Worm (Caenorhabditis elegans) whole organism, young adult: ENCODE measurements around the gene F56C9.6.

ENCODE experiments used
- B0261.1 ChIP-seq: sonication (generic microtip); optimal IDR thresholded peaks from 2 replicates; lab custom pipeline; 2016; ENCODE audit warnings: mild to moderate bottlenecking, missing genetic modification characterization, moderate library complexity, missing compliant biosample characterization
- B0336.3 ChIP-seq: fragments of 200-800 bp; sonication (Bioruptor generic); IDR thresholded peaks from 2 replicates; pipeline ENCODE4 v1.3.6; 2022; ENCODE audit warnings: missing genetic modification characterization, missing compliant biosample characterization
- F55B11.4 ChIP-seq: sonication (generic microtip); optimal IDR thresholded peaks from 2 replicates; lab custom pipeline; 2016; ENCODE audit warnings: missing compliant biosample characterization, missing genetic modification characterization, borderline replicate concordance; ENCODE audit not compliant: insufficient read depth
- F57A8.1 ChIP-seq: fragments of 200-800 bp; sonication (Bioruptor generic); optimal IDR thresholded peaks from 2 replicates; lab custom pipeline; 2018; ENCODE audit warnings: mild to moderate bottlenecking, missing genetic modification characterization, moderate library complexity, missing compliant biosample characterization
- K11D2.4 ChIP-seq: fragments of 200-800 bp; sonication (Bioruptor generic); IDR thresholded peaks from 2 replicates; pipeline ENCODE4 v1.3.6; 2022; ENCODE audit warnings: missing genetic modification reagents, missing genetic modification characterization, missing compliant biosample characterization
- K12H6.12 ChIP-seq: fragments of 200-800 bp; sonication (Bioruptor generic); optimal IDR thresholded peaks from 2 replicates; lab custom pipeline; 2018; ENCODE audit warnings: mild to moderate bottlenecking, missing genetic modification characterization, missing compliant biosample characterization
- T26A5.8 ChIP-seq: sonication (generic microtip); optimal IDR thresholded peaks from 2 replicates; lab custom pipeline; 2016; ENCODE audit warnings: missing genetic modification characterization, missing compliant biosample characterization
- Y79H2A.3 ChIP-seq: fragments of 200-800 bp; sonication (Bioruptor generic); conservative IDR thresholded peaks from 2 replicates; pipeline ENCODE4 v1.3.6; 2022; ENCODE audit warnings: missing genetic modification reagents, missing genetic modification characterization, missing compliant biosample characterization
- ama-1 ChIP-seq, 3 experiments: fragments of 150-350 bp in 1 of 3; sonication (generic microtip) in 2 of 3; optimal IDR thresholded peaks; 2 replicates each; lab custom pipeline; 2014 to 2018; ENCODE audit warnings: missing biosample characterization in 2 of 3, missing genetic modification characterization in 2 of 3, missing genetic modification reagents in 2 of 3
- atf-7 ChIP-seq: sonication (generic microtip); optimal IDR thresholded peaks from 2 replicates; lab custom pipeline; 2017; ENCODE audit warnings: mild to moderate bottlenecking, missing genetic modification characterization, missing compliant biosample characterization
- athp-1 ChIP-seq: sonication (generic microtip); optimal IDR thresholded peaks from 2 replicates; lab custom pipeline; 2017; ENCODE audit warnings: mild to moderate bottlenecking, missing genetic modification characterization, missing compliant biosample characterization
- attf-3 ChIP-seq: fragments of 200-800 bp; sonication (Bioruptor generic); conservative IDR thresholded peaks from 2 replicates; pipeline ENCODE4 v1.3.6; 2022; ENCODE audit warnings: missing genetic modification reagents, missing genetic modification characterization, missing compliant biosample characterization
- attf-5 ChIP-seq: fragments of 200-800 bp; sonication (Bioruptor generic); optimal IDR thresholded peaks from 2 replicates; lab custom pipeline; 2018; ENCODE audit warnings: mild to moderate bottlenecking, missing genetic modification characterization, missing compliant biosample characterization
- attf-6 ChIP-seq: fragments of 200-800 bp; sonication (Bioruptor generic); IDR thresholded peaks from 2 replicates; pipeline ENCODE4 v1.3.6; 2022; ENCODE audit warnings: missing genetic modification reagents, missing genetic modification characterization, missing compliant biosample characterization
- cebp-1 ChIP-seq, 2 experiments: fragments of 200-800 bp in 1 of 2; sonication (Bioruptor generic) in 1 of 2; sonication (generic microtip) in 1 of 2; IDR thresholded peaks in 1 of 2; optimal IDR thresholded peaks in 1 of 2; 2 replicates each; pipeline versions ENCODE4 v1.3.6 to Lab custom; 2017 to 2022; ENCODE audit warnings: missing compliant biosample characterization in 2 of 2, missing genetic modification characterization in 2 of 2, mild to moderate bottlenecking in 1 of 2, missing genetic modification reagents in 1 of 2, moderate library complexity in 1 of 2
- ceh-58 ChIP-seq: fragments of 200-800 bp; sonication (Bioruptor generic); IDR thresholded peaks from 2 replicates; pipeline ENCODE4 v1.3.6; 2022; ENCODE audit warnings: missing genetic modification characterization, missing compliant biosample characterization
- chd-7 ChIP-seq: sonication (generic microtip); optimal IDR thresholded peaks from 2 replicates; lab custom pipeline; 2016; ENCODE audit warnings: mild to moderate bottlenecking, missing genetic modification characterization, moderate library complexity, missing compliant biosample characterization
- die-1 ChIP-seq: sonication (generic microtip); optimal IDR thresholded peaks from 2 replicates; lab custom pipeline; 2016; ENCODE audit warnings: missing genotype, mild to moderate bottlenecking, missing genetic modification characterization, missing compliant biosample characterization
- egl-44 ChIP-seq: fragments of 200-800 bp; sonication (Bioruptor generic); IDR thresholded peaks from 2 replicates; pipeline ENCODE4 v1.3.6; 2022; ENCODE audit warnings: missing genetic modification reagents, missing genetic modification characterization, missing compliant biosample characterization
- hmg-1.2 ChIP-seq: fragments of 200-800 bp; sonication (Bioruptor generic); IDR thresholded peaks from 2 replicates; pipeline ENCODE4 v1.3.6; 2022; ENCODE audit warnings: missing genetic modification reagents, missing genetic modification characterization, missing compliant biosample characterization
- hmg-20 ChIP-seq: fragments of 200-800 bp; sonication (Bioruptor generic); IDR thresholded peaks from 2 replicates; pipeline ENCODE4 v1.3.6; 2022; ENCODE audit warnings: missing genetic modification reagents, missing genetic modification characterization, missing compliant biosample characterization
- hrde-1 ChIP-seq: sonication (generic microtip); optimal IDR thresholded peaks from 2 replicates; lab custom pipeline; 2016; ENCODE audit warnings: missing genetic modification characterization, mild to moderate bottlenecking, missing compliant biosample characterization, moderate library complexity, missing genotype, missing genetic modification reagents, borderline replicate concordance
- hsf-1 ChIP-seq: fragments of 200-800 bp; sonication (Bioruptor generic); IDR thresholded peaks from 2 replicates; pipeline ENCODE4 v1.3.6; 2022; ENCODE audit warnings: missing genetic modification reagents, missing genetic modification characterization, missing compliant biosample characterization
- lag-1 ChIP-seq: fragments of 200-800 bp; sonication (Bioruptor generic); IDR thresholded peaks from 2 replicates; pipeline ENCODE4 v1.3.6; 2022; ENCODE audit warnings: missing genetic modification reagents, missing genetic modification characterization, missing compliant biosample characterization
- let-526 ChIP-seq: fragments of 200-800 bp; sonication (Bioruptor generic); IDR thresholded peaks from 2 replicates; pipeline ENCODE4 v1.3.6; 2022; ENCODE audit warnings: missing genetic modification reagents, missing genetic modification characterization, missing compliant biosample characterization
- lin-26 ChIP-seq: fragments of 200-800 bp; sonication (Bioruptor generic); IDR thresholded peaks from 2 replicates; pipeline ENCODE4 v1.3.6; 2022; ENCODE audit warnings: missing genetic modification reagents, missing genetic modification characterization, missing compliant biosample characterization
- lin-35 ChIP-seq, 3 experiments: fragments of 150-350 bp in 2 of 3; sonication (generic microtip) in 1 of 3; optimal IDR thresholded peaks; 2 replicates each; lab custom pipeline; 2014 to 2018; ENCODE audit warnings: missing biosample characterization in 3 of 3, missing genetic modification characterization in 3 of 3, missing genetic modification reagents in 3 of 3
- lin-40 ChIP-seq: sonication (generic microtip); optimal IDR thresholded peaks from 2 replicates; lab custom pipeline; 2016; ENCODE audit warnings: missing genetic modification characterization, mild to moderate bottlenecking, missing compliant biosample characterization, missing genotype, missing genetic modification reagents
- lin-54 ChIP-seq: fragments of 200-800 bp; sonication (Bioruptor generic); optimal IDR thresholded peaks from 2 replicates; lab custom pipeline; 2018; ENCODE audit warnings: mild to moderate bottlenecking, missing genetic modification characterization, missing compliant biosample characterization
- lsl-1 ChIP-seq: fragments of 200-800 bp; sonication (Bioruptor generic); optimal IDR thresholded peaks from 2 replicates; lab custom pipeline; 2018; ENCODE audit warnings: mild to moderate bottlenecking, missing genetic modification characterization, moderate library complexity, missing compliant biosample characterization
- madf-3 ChIP-seq: fragments of 200-800 bp; sonication (Bioruptor generic); IDR thresholded peaks from 2 replicates; pipeline ENCODE4 v1.3.6; 2022; ENCODE audit warnings: missing genetic modification reagents, missing genetic modification characterization, missing compliant biosample characterization
- nhr-27 ChIP-seq: fragments of 200-800 bp; sonication (Bioruptor generic); optimal IDR thresholded peaks from 2 replicates; lab custom pipeline; 2018; ENCODE audit warnings: mild to moderate bottlenecking, missing genetic modification characterization, moderate library complexity, missing compliant biosample characterization
- nhr-80 ChIP-seq: sonication (generic microtip); optimal IDR thresholded peaks from 2 replicates; lab custom pipeline; 2016; ENCODE audit warnings: missing genetic modification characterization, missing compliant biosample characterization
- sdz-38 ChIP-seq: sonication (generic microtip); optimal IDR thresholded peaks from 2 replicates; lab custom pipeline; 2016; ENCODE audit warnings: missing genotype, missing genetic modification characterization, missing compliant biosample characterization
- snpc-1.1 ChIP-seq: sonication (generic microtip); optimal IDR thresholded peaks from 2 replicates; lab custom pipeline; 2017; ENCODE audit warnings: missing genetic modification characterization, mild to moderate bottlenecking, missing compliant biosample characterization, antibody characterized with exemption, moderate library complexity, missing genotype, missing genetic modification reagents; ENCODE audit not compliant: insufficient read depth
- somi-1 ChIP-seq: fragments of 200-800 bp; sonication (Bioruptor generic); optimal IDR thresholded peaks from 2 replicates; lab custom pipeline; 2018; ENCODE audit warnings: mild to moderate bottlenecking, missing genetic modification characterization, missing compliant biosample characterization
- sptf-2 ChIP-seq: fragments of 200-800 bp; sonication (Bioruptor generic); optimal IDR thresholded peaks from 2 replicates; lab custom pipeline; 2018; ENCODE audit warnings: mild to moderate bottlenecking, missing genetic modification characterization, missing compliant biosample characterization
- tbp1 ChIP-seq: fragments of 200-800 bp; sonication (Bioruptor generic); optimal IDR thresholded peaks from 2 replicates; lab custom pipeline; 2018; ENCODE audit warnings: mild to moderate bottlenecking, missing genetic modification characterization, missing compliant biosample characterization
- tbx-9 ChIP-seq: sonication (generic microtip); optimal IDR thresholded peaks from 2 replicates; lab custom pipeline; 2016; ENCODE audit warnings: borderline replicate concordance, missing genetic modification characterization, inconsistent platforms, missing compliant biosample characterization
- ztf-22 ChIP-seq: fragments of 200-800 bp; sonication (Bioruptor generic); optimal IDR thresholded peaks from 2 replicates; lab custom pipeline; 2018; ENCODE audit warnings: mild to moderate bottlenecking, missing genetic modification characterization, moderate library complexity, missing compliant biosample characterization
- ztf-26 ChIP-seq: sonication (generic microtip); optimal IDR thresholded peaks from 2 replicates; lab custom pipeline; 2017; ENCODE audit warnings: missing genetic modification characterization, missing compliant biosample characterization
- ztf-3 ChIP-seq: fragments of 200-800 bp; sonication (Bioruptor generic); optimal IDR thresholded peaks from 2 replicates; lab custom pipeline; 2018; ENCODE audit warnings: mild to moderate bottlenecking, missing genetic modification characterization, missing compliant biosample characterization
- ztf-6 ChIP-seq: fragments of 200-800 bp; sonication (Bioruptor generic); IDR thresholded peaks from 2 replicates; pipeline ENCODE4 v1.3.6; 2022; ENCODE audit warnings: missing genetic modification reagents, missing genetic modification characterization, missing compliant biosample characterization

F56C9.6 gene

ce11 chrIII:7359037-7359548 is 48.5 kb upstream of the F56C9.6 start, which contains the start of the genes eco-1 and hmgr-1:
Gene eco-1, minus strand, starts transcription at chrIII:7359095.
Gene hmgr-1, plus strand, starts transcription at chrIII:7359498.
- TF ChIP-seq lin-35 (GFP tag; optimal IDR thresholded peaks at IDR 0.05; lab: Kevin White, UChicago) (peak in 1 of 3 experiments; percentile 8), T26A5.8 (tag; lab: Kevin White, UChicago) (no peak), cebp-1 (GFP tag; IDR thresholded peaks at IDR 0.05; lab: Robert Waterston, UW) (no peak), cebp-1 (tag; optimal IDR thresholded peaks at IDR 0.05; lab: Kevin White, UChicago) (peak; percentile 39), lin-54 (GFP tag; lab: Kevin White, UChicago) (peak; percentile 22)

DNA sequence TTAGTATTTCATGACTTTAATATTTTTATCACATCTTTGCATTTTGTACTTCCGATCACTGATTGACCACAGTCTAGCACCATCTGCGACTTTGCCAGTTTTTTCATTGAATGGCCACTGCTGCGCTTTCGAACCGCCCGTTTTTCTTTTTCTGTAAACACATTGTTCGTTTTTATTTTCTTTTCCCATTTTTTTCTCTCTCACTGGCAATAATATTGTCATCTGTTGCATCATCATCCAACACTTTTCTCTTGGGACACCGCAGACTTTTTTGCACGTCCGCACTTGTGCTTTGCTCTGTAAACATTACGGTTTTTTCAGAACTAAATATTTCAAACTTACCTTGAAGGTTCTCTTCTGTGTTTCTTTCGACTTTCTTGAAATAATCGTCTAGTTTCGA is 48.1 kb upstream of the F56C9.6 start:
- TF ChIP-seq lsl-1 (GFP tag; lab: Kevin White, UChicago) (no peak), hmg-20 (GFP tag; lab: Robert Waterston, UW) (no peak), nhr-80 (tag; lab: Kevin White, UChicago) (peak; percentile 8), attf-6 (GFP tag; lab: Robert Waterston, UW) (no peak), Y79H2A.3 (GFP tag; lab: Robert Waterston, UW) (no peak), sdz-38 (tag; lab: Kevin White, UChicago) (no peak), madf-3 (GFP tag; lab: Robert Waterston, UW) (no peak), atf-7 (tag; lab: Kevin White, UChicago) (no peak), F57A8.1 (GFP tag; lab: Kevin White, UChicago) (no peak), somi-1 (GFP tag; lab: Kevin White, UChicago) (peak; percentile 37), egl-44 (no peak), lag-1 (GFP tag; lab: Robert Waterston, UW) (no peak), cebp-1 (GFP tag; IDR thresholded peaks at IDR 0.05; lab: Robert Waterston, UW) (no peak), cebp-1 (tag; optimal IDR thresholded peaks at IDR 0.05; lab: Kevin White, UChicago) (peak; percentile 5), sptf-2 (GFP tag; lab: Kevin White, UChicago) (no peak), B0336.3 (GFP tag; lab: Robert Waterston, UW) (no peak), K11D2.4 (GFP tag; lab: Robert Waterston, UW) (no peak), F55B11.4 (tag; lab: Kevin White, UChicago) (no peak), ztf-26 (tag; lab: Kevin White, UChicago) (no peak), ztf-22 (GFP tag; lab: Kevin White, UChicago) (no peak), let-526 (GFP tag; lab: Robert Waterston, UW) (no peak), lin-26 (peak; percentile 41; the same call in 1 of the 2 replicates), K12H6.12 (peak; percentile 32), ztf-6 (GFP tag; lab: Robert Waterston, UW) (no peak), B0261.1 (tag; lab: Kevin White, UChicago) (no peak), attf-5 (GFP tag; lab: Kevin White, UChicago) (peak; percentile 9), lin-40 (tag; lab: Kevin White, UChicago) (peak; percentile 10), snpc-1.1 (tag; lab: Kevin White, UChicago) (no peak), nhr-27 (tag; lab: Kevin White, UChicago) (no peak), ama-1 (optimal IDR thresholded peaks at IDR 0.05; lab: Kevin White, UChicago) (no peak), ama-1 (GFP tag; optimal IDR thresholded peaks at IDR 0.05; lab: Kevin White, UChicago) (no peak)

- TF ChIP-seq ztf-3 (no peak), attf-3 (GFP tag; lab: Robert Waterston, UW) (no peak), hmg-1.2 (GFP tag; lab: Robert Waterston, UW) (peak; percentile 29; the same call in 1 of the 2 replicates), tbp1 (GFP tag; lab: Kevin White, UChicago) (peak; percentile 33), hrde-1 (tag; lab: Kevin White, UChicago) (peak; percentile 14), attf-5 (GFP tag; lab: Kevin White, UChicago) (peak; percentile 65), tbx-9 (tag; lab: Kevin White, UChicago) (no peak), athp-1 (tag; lab: Kevin White, UChicago) (peak; percentile 24), die-1 (peak; percentile 24), hsf-1 (GFP tag; lab: Robert Waterston, UW) (0 out of 2 replicates have a peak, but pooled peaks have one; percentile 29), ceh-58 (GFP tag; lab: Robert Waterston, UW) (no peak), chd-7 (tag; lab: Kevin White, UChicago) (no peak), cebp-1 (GFP tag; IDR thresholded peaks at IDR 0.05; lab: Robert Waterston, UW) (no peak), cebp-1 (tag; optimal IDR thresholded peaks at IDR 0.05; lab: Kevin White, UChicago) (peak; percentile 39)
These were observed 46.8 kb upstream of the F56C9.6 start, which contains the start of gene F08F8.10 for ce11 chrIII:7357356-7357755. Gene F08F8.10, minus strand, starts transcription at chrIII:7357393.
